Worm (Caenorhabditis elegans) whole organism, young adult: ENCODE data around the gene srw-43.

Experiments used
- F39B2.1 ChIP-seq: fragments of 200-800 bp; sonication (Bioruptor generic); IDR thresholded peaks from 2 replicates; pipeline ENCODE4 v1.3.6; 2022; ENCODE audit warnings: missing genetic modification reagents, missing genetic modification characterization, missing compliant biosample characterization
- K11D2.4 ChIP-seq: fragments of 200-800 bp; sonication (Bioruptor generic); IDR thresholded peaks from 2 replicates; pipeline ENCODE4 v1.3.6; 2022; ENCODE audit warnings: missing genetic modification reagents, missing genetic modification characterization, missing compliant biosample characterization
- ceh-91 ChIP-seq: fragments of 200-800 bp; sonication (Bioruptor generic); IDR thresholded peaks from 2 replicates; pipeline ENCODE4 v1.3.6; 2022; ENCODE audit warnings: missing genetic modification reagents, missing genetic modification characterization, missing compliant biosample characterization
- chd-7 ChIP-seq: sonication (generic microtip); optimal IDR thresholded peaks from 2 replicates; lab custom pipeline; 2016; ENCODE audit warnings: mild to moderate bottlenecking, missing genetic modification characterization, moderate library complexity, missing compliant biosample characterization
- dpl-1 ChIP-seq: fragments of 150-350 bp; optimal IDR thresholded peaks from 2 replicates; lab custom pipeline; 2014; ENCODE audit warnings: missing biosample characterization, missing genetic modification reagents, missing genetic modification characterization
- madf-10 ChIP-seq: sonication (generic microtip); optimal IDR thresholded peaks from 2 replicates; lab custom pipeline; 2016; ENCODE audit warnings: mild to moderate bottlenecking, missing genetic modification characterization, missing compliant biosample characterization
- tbp1 ChIP-seq: fragments of 200-800 bp; sonication (Bioruptor generic); optimal IDR thresholded peaks from 2 replicates; lab custom pipeline; 2018; ENCODE audit warnings: mild to moderate bottlenecking, missing genetic modification characterization, missing compliant biosample characterization
- unc-62 ChIP-seq: fragments of 150-350 bp; optimal IDR thresholded peaks from 2 replicates; lab custom pipeline; 2014; ENCODE audit warnings: missing biosample characterization, missing genetic modification reagents, missing genetic modification characterization

DNA sequence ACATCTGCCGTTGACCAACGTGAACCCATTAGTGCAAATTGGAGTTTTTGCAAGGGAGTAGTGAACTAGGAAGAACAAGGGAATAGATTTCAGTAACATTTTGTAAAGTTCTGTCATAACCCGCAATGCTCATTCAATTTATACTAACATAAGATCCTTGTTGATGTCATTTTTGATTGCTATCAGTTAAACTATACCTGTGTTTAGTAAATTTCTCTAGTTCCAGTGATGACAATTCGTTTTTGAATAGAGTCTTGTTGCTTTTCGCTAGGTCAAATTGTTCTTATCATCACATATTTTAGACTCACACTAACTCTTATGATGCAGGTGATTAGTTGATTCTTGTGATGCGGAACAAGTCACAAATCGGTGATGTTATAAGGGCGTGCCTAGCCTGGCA lies 20.7 kb downstream of the srw-43 start, which contains the start of gene clec-9:
- TF ChIP-seq unc-62 (no peak), dpl-1 (no peak), tbp1 (GFP tag; lab: Kevin White, UChicago) (no peak), K11D2.4 (GFP tag; lab: Robert Waterston, UW) (no peak), chd-7 (no peak), madf-10 (no peak), ceh-91 (no peak), F39B2.1 (GFP tag; lab: Robert Waterston, UW) (no peak)
